Fruit fly (Drosophila melanogaster) whole organism, larva: ENCODE data around the gene CG3625.

Source experiments
- noc ChIP-seq: fragments of 200-800 bp; sonication (Bioruptor generic); optimal IDR thresholded peaks from 3 replicates; lab custom pipeline; 2019; ENCODE audit warnings: missing biosample characterization, mild to moderate bottlenecking, missing genetic modification characterization, moderate library complexity

The CG3625 gene

dm6 chr2L:240176-240769 is 51.3 kb downstream of the CG3625 start:
- no peak for TF ChIP-seq noc (tag; lab: Kevin White, UChicago)
